Worm (Caenorhabditis elegans) whole organism, mixed stage, embryonic: Measurements from ENCODE around the gene nas-10.

ENCODE experiments used
- M03D4.4 ChIP-seq: sonication (generic microtip); optimal IDR thresholded peaks from 2 replicates; lab custom pipeline; 2017; ENCODE audit warnings: mild to moderate bottlenecking, missing genetic modification characterization, missing compliant biosample characterization
- bed-3 ChIP-seq: fragments of 200-800 bp; sonication (Bioruptor generic); optimal IDR thresholded peaks from 3 replicates; lab custom pipeline; 2018; ENCODE audit warnings: mild to moderate bottlenecking, missing genetic modification characterization, moderate library complexity, missing compliant biosample characterization
- ceh-39 ChIP-seq: fragments of 150-350 bp; optimal IDR thresholded peaks from 2 replicates; lab custom pipeline; 2014; ENCODE audit warnings: missing biosample characterization, missing genetic modification characterization
- ceh-43 ChIP-seq: fragments of 200-800 bp; sonication (Bioruptor generic); optimal IDR thresholded peaks from 2 replicates; lab custom pipeline; 2018; ENCODE audit warnings: mild to moderate bottlenecking, missing genetic modification characterization, moderate library complexity, missing compliant biosample characterization
- ceh-83 ChIP-seq: fragments of 200-800 bp; sonication (Bioruptor generic); optimal IDR thresholded peaks from 2 replicates; lab custom pipeline; 2018; ENCODE audit warnings: mild to moderate bottlenecking, missing genetic modification characterization, missing compliant biosample characterization
- cnd-1 ChIP-seq: fragments of 200-800 bp; sonication (Bioruptor generic); optimal IDR thresholded peaks from 2 replicates; lab custom pipeline; 2018; ENCODE audit warnings: mild to moderate bottlenecking, missing genetic modification characterization, missing compliant biosample characterization
- drap-1 ChIP-seq: fragments of 200-800 bp; sonication (Bioruptor generic); optimal IDR thresholded peaks from 3 replicates; lab custom pipeline; 2018; ENCODE audit warnings: mild to moderate bottlenecking, missing genetic modification characterization, missing compliant biosample characterization
- elt-1 ChIP-seq: sonication (generic microtip); optimal IDR thresholded peaks from 2 replicates; lab custom pipeline; 2017; ENCODE audit warnings: missing genetic modification characterization, mild to moderate bottlenecking, missing compliant biosample characterization, antibody characterized with exemption, moderate library complexity, borderline replicate concordance; ENCODE audit not compliant: insufficient read depth
- flh-1 ChIP-seq: fragments of 200-800 bp; sonication (Bioruptor generic); optimal IDR thresholded peaks from 2 replicates; lab custom pipeline; 2018; ENCODE audit warnings: mild to moderate bottlenecking, missing genetic modification characterization, moderate library complexity, missing compliant biosample characterization
- ham-2 ChIP-seq: fragments of 200-800 bp; sonication (Bioruptor generic); optimal IDR thresholded peaks from 2 replicates; lab custom pipeline; 2018; ENCODE audit warnings: mild to moderate bottlenecking, missing genetic modification characterization, missing compliant biosample characterization
- hlh-1 ChIP-seq: fragments of 150-350 bp; optimal IDR thresholded peaks from 2 replicates; lab custom pipeline; 2014; ENCODE audit warnings: missing biosample characterization, missing genetic modification reagents, missing genetic modification characterization
- lin-13 ChIP-seq: fragments of 150-350 bp; optimal IDR thresholded peaks from 2 replicates; lab custom pipeline; 2014; ENCODE audit warnings: missing biosample characterization, missing genetic modification characterization
- lin-32 ChIP-seq: fragments of 200-800 bp; sonication (Bioruptor generic); optimal IDR thresholded peaks from 2 replicates; lab custom pipeline; 2018; ENCODE audit warnings: mild to moderate bottlenecking, missing genetic modification characterization, missing compliant biosample characterization
- lsy-2 ChIP-seq: fragments of 150-350 bp; optimal IDR thresholded peaks from 2 replicates; lab custom pipeline; 2014; ENCODE audit warnings: missing biosample characterization, missing genetic modification characterization
- mab-5 ChIP-seq: fragments of 150-350 bp; optimal IDR thresholded peaks from 2 replicates; lab custom pipeline; 2014; ENCODE audit warnings: missing biosample characterization, missing genetic modification characterization
- mep-1 ChIP-seq: fragments of 150-350 bp; optimal IDR thresholded peaks from 2 replicates; lab custom pipeline; 2017; ENCODE audit warnings: missing biosample characterization, missing genetic modification reagents, missing genetic modification characterization, inconsistent platforms
- mls-2 ChIP-seq: sonication (generic microtip); optimal IDR thresholded peaks from 2 replicates; lab custom pipeline; 2016; ENCODE audit warnings: mild to moderate bottlenecking, missing genetic modification characterization, moderate library complexity, missing compliant biosample characterization
- nhr-12 ChIP-seq: fragments of 150-350 bp; optimal IDR thresholded peaks from 2 replicates; lab custom pipeline; 2014; ENCODE audit warnings: missing biosample characterization, missing genetic modification characterization
- nhr-2 ChIP-seq: fragments of 150-350 bp; optimal IDR thresholded peaks from 2 replicates; lab custom pipeline; 2014; ENCODE audit warnings: missing biosample characterization, missing genetic modification characterization
- nhr-237 ChIP-seq: fragments of 150-350 bp; optimal IDR thresholded peaks from 2 replicates; lab custom pipeline; 2014; ENCODE audit warnings: missing biosample characterization, missing genetic modification characterization
- nhr-28 ChIP-seq: fragments of 150-350 bp; optimal IDR thresholded peaks from 2 replicates; lab custom pipeline; 2014; ENCODE audit warnings: missing biosample characterization, missing genetic modification characterization
- nhr-76 ChIP-seq: sonication (generic microtip); optimal IDR thresholded peaks from 2 replicates; lab custom pipeline; 2017; ENCODE audit warnings: missing biosample characterization, missing genetic modification characterization
- pha-4 ChIP-seq: fragments of 150-350 bp; optimal IDR thresholded peaks from 2 replicates; lab custom pipeline; 2018; ENCODE audit warnings: missing biosample characterization, missing genetic modification reagents, missing genetic modification characterization
- sem-2 ChIP-seq: fragments of 200-800 bp; sonication (Bioruptor generic); optimal IDR thresholded peaks from 2 replicates; lab custom pipeline; 2018; ENCODE audit warnings: mild to moderate bottlenecking, missing genetic modification characterization, missing compliant biosample characterization
- sptf-1 ChIP-seq: sonication (generic microtip); optimal IDR thresholded peaks from 2 replicates; lab custom pipeline; 2017; ENCODE audit warnings: mild to moderate bottlenecking, missing genetic modification characterization, moderate library complexity, missing compliant biosample characterization
- tbx-8 ChIP-seq: fragments of 200-800 bp; sonication (Bioruptor generic); optimal IDR thresholded peaks from 2 replicates; lab custom pipeline; 2018; ENCODE audit warnings: mild to moderate bottlenecking, missing genetic modification characterization, moderate library complexity, missing compliant biosample characterization
- unc-39 ChIP-seq: fragments of 150-350 bp; optimal IDR thresholded peaks from 2 replicates; lab custom pipeline; 2014; ENCODE audit warnings: missing biosample characterization, missing genetic modification characterization
- unc-62 ChIP-seq: fragments of 150-350 bp; optimal IDR thresholded peaks from 2 replicates; lab custom pipeline; 2014; ENCODE audit warnings: missing biosample characterization, missing genetic modification reagents, missing genetic modification characterization
- zip-8 ChIP-seq: fragments of 150-350 bp; optimal IDR thresholded peaks from 2 replicates; lab custom pipeline; 2014; ENCODE audit warnings: missing biosample characterization, missing genetic modification characterization

Gene nas-10

ce11 chrX:11008052-11008451 lies 44.7 kb upstream of the nas-10 start, which contains the start of gene del-5:
Gene del-5 (minus strand): TSS chrX:11008181.
- no peak for TF ChIP-seq lsy-2
- no peak for TF ChIP-seq hlh-1 (tag; lab: Kevin White, UChicago)
- no peak for TF ChIP-seq M03D4.4 (tag; lab: Kevin White, UChicago)
- no peak for TF ChIP-seq pha-4
- no peak for TF ChIP-seq nhr-76 (tag; lab: Kevin White, UChicago)
- no peak for TF ChIP-seq elt-1 (tag; lab: Kevin White, UChicago)
- no peak for TF ChIP-seq bed-3 (GFP tag; lab: Kevin White, UChicago)
- no peak for TF ChIP-seq nhr-12 (tag; lab: Kevin White, UChicago)
- no peak for TF ChIP-seq ceh-39 (tag; lab: Kevin White, UChicago)
- no peak for TF ChIP-seq cnd-1 (tag; lab: Kevin White, UChicago)
- no peak for TF ChIP-seq mab-5 (tag; lab: Kevin White, UChicago)
- TF ChIP-seq flh-1 (GFP tag; lab: Kevin White, UChicago) = no peak
- TF ChIP-seq unc-39 = no peak
- no peak for TF ChIP-seq mls-2 (tag; lab: Kevin White, UChicago)
- no peak for TF ChIP-seq ceh-43
- no peak for TF ChIP-seq tbx-8
- no peak for TF ChIP-seq sem-2 (GFP tag; lab: Kevin White, UChicago)
- TF ChIP-seq lin-13 = no peak

- no peak for TF ChIP-seq mab-5 (tag; lab: Kevin White, UChicago)
- TF ChIP-seq lin-32 (GFP tag; lab: Kevin White, UChicago) = no peak
- no peak for TF ChIP-seq M03D4.4 (tag; lab: Kevin White, UChicago)
- TF ChIP-seq zip-8 (tag; lab: Kevin White, UChicago) = no peak
- no peak for TF ChIP-seq drap-1 (GFP tag; lab: Kevin White, UChicago)
- TF ChIP-seq sptf-1 (tag; lab: Kevin White, UChicago) = no peak
- no peak for TF ChIP-seq sem-2 (GFP tag; lab: Kevin White, UChicago)
- no peak for TF ChIP-seq nhr-237 (tag; lab: Kevin White, UChicago)
- no peak for TF ChIP-seq ceh-83
- no peak for TF ChIP-seq mep-1 (tag; lab: Kevin White, UChicago)
- TF ChIP-seq ham-2 = no peak
- TF ChIP-seq flh-1 (GFP tag; lab: Kevin White, UChicago) = no peak
- TF ChIP-seq elt-1 (tag; lab: Kevin White, UChicago) = no peak
- no peak for TF ChIP-seq nhr-2 (tag; lab: Kevin White, UChicago)
- no peak for TF ChIP-seq ceh-39 (tag; lab: Kevin White, UChicago)
Observed at ce11 chrX:11007393-11007792, 44.1 kb upstream of the nas-10 start.

ce11 chrX:11003701-11004100 lies 40.4 kb upstream of the nas-10 start:
- peak; percentile 69 for TF ChIP-seq ham-2
- TF ChIP-seq cnd-1 (tag; lab: Kevin White, UChicago) = no peak

ce11 chrX:11001750-11002149 lies 38.4 kb upstream of the nas-10 start, which contains the start of gene col-177:
Gene col-177 (minus strand): TSS chrX:11001850.
- TF ChIP-seq unc-62 (GFP tag; lab: Kevin White, UChicago) (no peak), mep-1 (tag; lab: Kevin White, UChicago) (no peak)

- TF ChIP-seq mep-1 (tag; lab: Kevin White, UChicago) = no peak
- no peak for TF ChIP-seq unc-39
- no peak for TF ChIP-seq tbx-8
- no peak for TF ChIP-seq zip-8 (tag; lab: Kevin White, UChicago)
- no peak for TF ChIP-seq nhr-12 (tag; lab: Kevin White, UChicago)
- TF ChIP-seq, all 35 proteins: peak for 0
Observed at ce11 chrX:10999176-10999575, 35.9 kb upstream of the nas-10 start, which contains the start of gene F59F3.6. Gene F59F3.6 (minus strand): TSS chrX:10999276.

ce11 chrX:10992177-10992576 lies 28.9 kb upstream of the nas-10 start, which contains the start of gene ver-3:
Gene ver-3 (plus strand): TSS chrX:10992477.
- TF ChIP-seq cnd-1 (tag; lab: Kevin White, UChicago) (no peak), mep-1 (tag; lab: Kevin White, UChicago) (no peak), nhr-28 (no peak)
